Fruit fly (Drosophila melanogaster): Measurements from ENCODE around the gene PolE2.
A peak's percentile ranks its signal among the peaks of the same experiment; 100 is the strongest.

The PolE2 gene

DNA sequence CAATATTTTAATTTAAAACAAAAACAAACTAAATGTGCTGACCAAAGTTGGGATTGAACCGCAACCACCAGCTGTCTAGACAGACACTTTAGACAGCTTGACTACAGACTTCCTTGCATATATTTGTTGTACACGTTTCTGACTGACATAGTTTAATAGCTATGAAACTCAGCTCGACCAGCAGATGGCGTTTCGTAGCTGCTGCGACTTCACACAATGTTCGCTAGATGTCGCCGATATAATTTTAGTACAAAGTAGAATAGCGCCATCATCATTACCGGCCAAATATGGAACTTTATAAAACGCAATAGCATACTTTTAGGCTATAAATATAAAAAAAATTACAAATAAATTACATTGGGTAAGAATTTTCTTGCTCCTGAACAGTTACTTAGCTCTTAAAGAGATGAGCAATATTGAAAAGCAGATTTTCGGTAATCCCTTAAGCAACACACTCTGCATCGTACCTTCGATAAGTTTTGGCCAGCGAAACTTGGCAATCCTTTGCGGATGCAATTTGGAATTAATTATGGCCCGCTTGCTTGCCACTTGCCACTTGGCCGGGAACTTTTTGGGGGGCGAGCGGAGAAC is 27.5 kb downstream of the PolE2 start:
- TF ChIP-seq gl (tag; optimal IDR thresholded peaks at IDR 0.05) (no peak), Snoo (tag; optimal IDR thresholded peaks at IDR 0.05) (no peak), CG34367 (tag; optimal IDR thresholded peaks at IDR 0.05) (no peak), CG13204 (GFP tag; optimal IDR thresholded peaks at IDR 0.05) (no peak), D1 (tag; optimal IDR thresholded peaks at IDR 0.05) (no peak), CG8301 (tag; optimal IDR thresholded peaks at IDR 0.05) (no peak), CG12605 (GFP tag; IDR thresholded peaks at IDR 0.05) (no peak), CG10348 (GFP tag; IDR thresholded peaks at IDR 0.05) (no peak), EcR (GFP tag; optimal IDR thresholded peaks at IDR 0.05) (no peak), CG14655 (GFP tag; optimal IDR thresholded peaks at IDR 0.05) (no peak), Pif1A (GFP tag; optimal IDR thresholded peaks at IDR 0.05) (no peak)

- TF ChIP-seq Pif1B (GFP tag; optimal IDR thresholded peaks at IDR 0.05) (no peak), CG12605 (GFP tag; IDR thresholded peaks at IDR 0.05) (no peak), Snoo (tag; optimal IDR thresholded peaks at IDR 0.05) (peak; percentile 11), CG4496 (GFP tag; IDR thresholded peaks at IDR 0.05) (no peak), D1 (tag; optimal IDR thresholded peaks at IDR 0.05) (no peak), CG32121 (GFP tag; IDR thresholded peaks at IDR 0.05) (no peak), CG15710 (tag; optimal IDR thresholded peaks at IDR 0.05) (peak; percentile 19), CG9948 (tag; optimal IDR thresholded peaks at IDR 0.05) (no peak), EcR (GFP tag; optimal IDR thresholded peaks at IDR 0.05) (no peak), CG13204 (GFP tag; optimal IDR thresholded peaks at IDR 0.05) (no peak), Ets98B (GFP tag; IDR thresholded peaks at IDR 0.05) (no peak), CG10348 (GFP tag; IDR thresholded peaks at IDR 0.05) (no peak), CG8159 (tag; optimal IDR thresholded peaks at IDR 0.05) (peak; percentile 42), CG8301 (tag; optimal IDR thresholded peaks at IDR 0.05) (no peak)
Observed at dm6 chr3L:5866924-5867323, 30.3 kb downstream of the PolE2 start.

DNA sequence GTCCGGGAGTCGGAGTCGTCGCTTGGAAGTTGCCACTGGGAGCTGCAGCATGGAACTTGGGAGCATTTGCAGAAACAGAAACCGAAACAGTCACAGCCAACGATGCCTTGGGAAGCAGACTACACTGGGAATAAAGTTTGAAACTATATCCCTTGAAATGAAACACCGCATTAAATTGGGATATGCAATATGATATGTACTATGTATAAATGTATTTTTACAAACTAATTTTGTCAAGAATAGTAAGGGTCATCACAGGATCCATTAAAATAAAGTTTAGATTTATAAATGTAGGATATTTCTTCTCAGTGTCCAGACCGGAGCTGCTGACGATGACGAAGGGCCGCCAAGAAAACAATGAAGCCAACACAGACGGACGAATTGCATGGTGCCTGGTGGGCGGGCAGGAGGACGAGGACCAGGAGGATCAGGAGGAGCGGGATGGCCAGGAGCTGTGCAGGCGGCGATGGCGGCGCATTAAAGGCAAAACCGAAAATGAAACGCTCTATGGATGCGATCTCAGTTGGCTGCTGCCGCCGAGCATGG is 33.3 kb downstream of the PolE2 start:
- peak; percentile 67 for TF ChIP-seq CG17806 (tag; optimal IDR thresholded peaks at IDR 0.05)
- peak; percentile 22 for TF ChIP-seq gl (tag; optimal IDR thresholded peaks at IDR 0.05)
- peak; percentile 48 for TF ChIP-seq CG34367 (tag; optimal IDR thresholded peaks at IDR 0.05)
- TF ChIP-seq CG15710 (tag; optimal IDR thresholded peaks at IDR 0.05) = peak; percentile 71
- TF ChIP-seq Pif1A (GFP tag; optimal IDR thresholded peaks at IDR 0.05) = peak; percentile 13
- no peak for TF ChIP-seq Ets98B (GFP tag; IDR thresholded peaks at IDR 0.05)
- TF ChIP-seq CG13204 (GFP tag; optimal IDR thresholded peaks at IDR 0.05) = peak; percentile 27
- peak; percentile 79 for TF ChIP-seq CG8159 (tag; optimal IDR thresholded peaks at IDR 0.05)
- peak; percentile 47 for TF ChIP-seq CG9948 (tag; optimal IDR thresholded peaks at IDR 0.05)
- TF ChIP-seq CG10348 (GFP tag; IDR thresholded peaks at IDR 0.05) = no peak
- TF ChIP-seq CG14655 (GFP tag; optimal IDR thresholded peaks at IDR 0.05) = no peak
- TF ChIP-seq Snoo (tag; optimal IDR thresholded peaks at IDR 0.05) = peak; percentile 25

DNA sequence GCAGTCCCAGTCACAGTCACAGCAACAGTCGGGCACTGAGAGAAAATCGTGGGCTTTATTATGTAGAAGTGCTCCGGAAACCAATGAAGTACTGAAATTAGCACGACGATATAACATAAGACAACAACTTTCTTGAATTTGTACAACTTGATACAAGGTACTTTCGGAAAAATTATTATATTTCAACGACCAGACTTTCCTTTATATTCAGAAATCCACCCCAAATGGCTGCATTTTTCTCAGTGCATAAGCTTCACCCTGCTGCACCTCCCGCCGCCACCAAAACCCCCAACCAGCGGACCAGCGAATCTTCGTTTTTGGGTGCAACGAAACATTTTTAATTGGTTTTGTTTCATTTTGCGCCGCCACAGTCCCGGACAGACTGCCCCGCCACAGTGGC is 34.2 kb downstream of the PolE2 start:
- TF ChIP-seq CG34367 (tag; optimal IDR thresholded peaks at IDR 0.05) = peak; percentile 37
- TF ChIP-seq CG15710 (tag; optimal IDR thresholded peaks at IDR 0.05) = peak; percentile 64
- TF ChIP-seq CG9948 (tag; optimal IDR thresholded peaks at IDR 0.05) = peak; percentile 51
- TF ChIP-seq CG8301 (tag; optimal IDR thresholded peaks at IDR 0.05) = peak; percentile 18
- TF ChIP-seq CG4496 (GFP tag; IDR thresholded peaks at IDR 0.05) = 0 out of 3 replicates have a peak, but pooled peaks have one; percentile 44
- TF ChIP-seq gl (tag; optimal IDR thresholded peaks at IDR 0.05) = no peak
- TF ChIP-seq Pif1A (GFP tag; optimal IDR thresholded peaks at IDR 0.05) = peak; percentile 50
- TF ChIP-seq CG17806 (tag; optimal IDR thresholded peaks at IDR 0.05) = peak; percentile 52
- TF ChIP-seq fd96Ca (GFP tag; IDR thresholded peaks at IDR 0.05) = no peak
- no peak for TF ChIP-seq D1 (tag; optimal IDR thresholded peaks at IDR 0.05)
- TF ChIP-seq CG10348 (GFP tag; IDR thresholded peaks at IDR 0.05) = no peak
- TF ChIP-seq CG14655 (GFP tag; optimal IDR thresholded peaks at IDR 0.05) = peak; percentile 43
- TF ChIP-seq Snoo (tag; optimal IDR thresholded peaks at IDR 0.05) = peak; percentile 74
- peak; percentile 76 for TF ChIP-seq CG8159 (tag; optimal IDR thresholded peaks at IDR 0.05)
- peak; percentile 0 for TF ChIP-seq Pif1B (GFP tag; optimal IDR thresholded peaks at IDR 0.05)

dm6 chr3L:5859029-5859428 is 38.2 kb downstream of the PolE2 start:
- TF ChIP-seq CG34367 (tag; optimal IDR thresholded peaks at IDR 0.05) (no peak), Snoo (tag; optimal IDR thresholded peaks at IDR 0.05) (no peak), rn (GFP tag; IDR thresholded peaks at IDR 0.05) (no peak), CG8159 (tag; optimal IDR thresholded peaks at IDR 0.05) (no peak), Pif1A (GFP tag; optimal IDR thresholded peaks at IDR 0.05) (no peak), CG13204 (GFP tag; optimal IDR thresholded peaks at IDR 0.05) (no peak), CG10348 (GFP tag; IDR thresholded peaks at IDR 0.05) (no peak), CG32121 (GFP tag; IDR thresholded peaks at IDR 0.05) (no peak), fd96Ca (GFP tag; IDR thresholded peaks at IDR 0.05) (no peak), EcR (GFP tag; optimal IDR thresholded peaks at IDR 0.05) (no peak), CG9948 (tag; optimal IDR thresholded peaks at IDR 0.05) (no peak), gl (tag; optimal IDR thresholded peaks at IDR 0.05) (no peak), CG8301 (tag; optimal IDR thresholded peaks at IDR 0.05) (no peak), CG4496 (GFP tag; IDR thresholded peaks at IDR 0.05) (no peak), CG12605 (GFP tag; IDR thresholded peaks at IDR 0.05) (no peak)

dm6 chr3L:5856919-5857318 is 40.3 kb downstream of the PolE2 start:
- TF ChIP-seq fd96Ca (GFP tag; IDR thresholded peaks at IDR 0.05) = no peak
- no peak for TF ChIP-seq D1 (tag; optimal IDR thresholded peaks at IDR 0.05)
- TF ChIP-seq CG34367 (tag; optimal IDR thresholded peaks at IDR 0.05) = peak; percentile 38
- TF ChIP-seq rn (GFP tag; IDR thresholded peaks at IDR 0.05) = no peak
- TF ChIP-seq CG14655 (GFP tag; optimal IDR thresholded peaks at IDR 0.05) = peak; percentile 37
- TF ChIP-seq CG17806 (tag; optimal IDR thresholded peaks at IDR 0.05) = peak; percentile 56
- no peak for TF ChIP-seq CG10348 (GFP tag; IDR thresholded peaks at IDR 0.05)
- TF ChIP-seq CG9948 (tag; optimal IDR thresholded peaks at IDR 0.05) = peak; percentile 61
- TF ChIP-seq EcR (GFP tag; optimal IDR thresholded peaks at IDR 0.05) = no peak
- no peak for TF ChIP-seq Ets98B (GFP tag; IDR thresholded peaks at IDR 0.05)
- TF ChIP-seq CG8301 (tag; optimal IDR thresholded peaks at IDR 0.05) = peak; percentile 7
- TF ChIP-seq CG12605 (GFP tag; IDR thresholded peaks at IDR 0.05) = no peak
- TF ChIP-seq Pif1A (GFP tag; optimal IDR thresholded peaks at IDR 0.05) = peak; percentile 15
- TF ChIP-seq CG15710 (tag; optimal IDR thresholded peaks at IDR 0.05) = peak; percentile 42
- TF ChIP-seq CG8159 (tag; optimal IDR thresholded peaks at IDR 0.05) = peak; percentile 64
- no peak for TF ChIP-seq Pif1B (GFP tag; optimal IDR thresholded peaks at IDR 0.05)
- TF ChIP-seq CG32121 (GFP tag; IDR thresholded peaks at IDR 0.05) = no peak
- no peak for TF ChIP-seq CG4496 (GFP tag; IDR thresholded peaks at IDR 0.05)
